Fruit fly (Drosophila melanogaster) whole organism, adult: ENCODE data around the gene Cerk.
A peak's percentile ranks its signal among the peaks of the same experiment; 100 is the strongest.

Experiments used
- CG11617 ChIP-seq: fragments of 200-800 bp; sonication (Bioruptor generic); optimal IDR thresholded peaks from 2 replicates; lab custom pipeline; 2017; ENCODE audit warnings: mild to moderate bottlenecking, missing biosample characterization, missing genetic modification reagents, missing genetic modification characterization
- CG12768 ChIP-seq: fragments of 200-800 bp; sonication (Bioruptor generic); optimal IDR thresholded peaks from 2 replicates; lab custom pipeline; 2017; ENCODE audit warnings: missing biosample characterization, missing genetic modification characterization, mild to moderate bottlenecking, moderate library complexity, missing genetic modification reagents
- CG14711 ChIP-seq: fragments of 200-800 bp; sonication (Bioruptor generic); optimal IDR thresholded peaks from 2 replicates; lab custom pipeline; 2018; ENCODE audit warnings: missing biosample characterization, mild to moderate bottlenecking, missing genetic modification characterization, moderate library complexity
- CG1620 ChIP-seq: fragments of 200-800 bp; sonication (Bioruptor generic); optimal IDR thresholded peaks from 2 replicates; lab custom pipeline; 2016; ENCODE audit warnings: missing biosample characterization, missing genetic modification characterization
- CG33017 ChIP-seq: fragments of 200-800 bp; sonication (Bioruptor generic); optimal IDR thresholded peaks from 2 replicates; lab custom pipeline; 2018; ENCODE audit warnings: missing biosample characterization, mild to moderate bottlenecking, missing genetic modification characterization, moderate library complexity
- CG5204 ChIP-seq: fragments of 200-800 bp; sonication (Bioruptor generic); optimal IDR thresholded peaks from 2 replicates; lab custom pipeline; 2016; ENCODE audit warnings: missing biosample characterization, missing genetic modification characterization
- CG7045 ChIP-seq: fragments of 200-800 bp; sonication (Bioruptor generic); optimal IDR thresholded peaks from 2 replicates; lab custom pipeline; 2017; ENCODE audit warnings: missing biosample characterization, mild to moderate bottlenecking, missing genetic modification characterization
- CG7101 ChIP-seq: fragments of 200-800 bp; sonication (Bioruptor generic); optimal IDR thresholded peaks from 2 replicates; lab custom pipeline; 2018; ENCODE audit warnings: missing biosample characterization, mild to moderate bottlenecking, missing genetic modification characterization, moderate library complexity
- Clk ChIP-seq: fragments of 200-800 bp; sonication (Bioruptor generic); optimal IDR thresholded peaks from 2 replicates; lab custom pipeline; 2017; ENCODE audit warnings: missing biosample characterization, missing genetic modification characterization
- Crg-1 ChIP-seq: fragments of 200-800 bp; sonication (Bioruptor generic); optimal IDR thresholded peaks from 2 replicates; lab custom pipeline; 2016; ENCODE audit warnings: missing biosample characterization, missing genetic modification characterization
- Hr96 ChIP-seq: fragments of 200-800 bp; sonication (Bioruptor generic); optimal IDR thresholded peaks from 2 replicates; lab custom pipeline; 2016; ENCODE audit warnings: missing biosample characterization, missing genetic modification characterization
- Mnt ChIP-seq: fragments of 200-800 bp; sonication (Bioruptor generic); optimal IDR thresholded peaks from 2 replicates; lab custom pipeline; 2016; ENCODE audit warnings: missing biosample characterization, mild to moderate bottlenecking, missing genetic modification characterization
- bab1 ChIP-seq: fragments of 200-800 bp; sonication (Bioruptor generic); optimal IDR thresholded peaks from 3 replicates; lab custom pipeline; 2019; ENCODE audit warnings: missing biosample characterization, mild to moderate bottlenecking, missing genetic modification characterization, moderate library complexity
- cic ChIP-seq: fragments of 200-800 bp; sonication (Bioruptor generic); optimal IDR thresholded peaks from 2 replicates; lab custom pipeline; 2017; ENCODE audit warnings: missing biosample characterization, mild to moderate bottlenecking, missing genetic modification characterization, moderate library complexity
- cnc ChIP-seq, 2 experiments: fragments of >200 bp; optimal IDR thresholded peaks; 2 replicates each; lab custom pipeline; 2017
- kay ChIP-seq: fragments of 200-800 bp; sonication (Bioruptor generic); peaks from one replicate; lab custom pipeline; 2016; ENCODE audit warnings: missing biosample characterization, missing genetic modification characterization, borderline replicate concordance
- ovo ChIP-seq: fragments of 200-800 bp; sonication (Bioruptor generic); optimal IDR thresholded peaks from 2 replicates; lab custom pipeline; 2016; ENCODE audit warnings: missing biosample characterization, missing genetic modification characterization
- pad ChIP-seq: fragments of 200-800 bp; sonication (Bioruptor generic); optimal IDR thresholded peaks from 3 replicates; lab custom pipeline; 2017; ENCODE audit warnings: missing biosample characterization, missing genetic modification characterization, mild to moderate bottlenecking, moderate library complexity, missing genetic modification reagents
- tj ChIP-seq: fragments of 200-800 bp; sonication (Bioruptor generic); optimal IDR thresholded peaks from 3 replicates; lab custom pipeline; 2017; ENCODE audit warnings: missing biosample characterization, mild to moderate bottlenecking, missing genetic modification characterization, moderate library complexity
- toe ChIP-seq: fragments of 200-800 bp; sonication (Bioruptor generic); optimal IDR thresholded peaks from 2 replicates; lab custom pipeline; 2016; ENCODE audit warnings: missing biosample characterization, missing genetic modification characterization

The Cerk gene

DNA sequence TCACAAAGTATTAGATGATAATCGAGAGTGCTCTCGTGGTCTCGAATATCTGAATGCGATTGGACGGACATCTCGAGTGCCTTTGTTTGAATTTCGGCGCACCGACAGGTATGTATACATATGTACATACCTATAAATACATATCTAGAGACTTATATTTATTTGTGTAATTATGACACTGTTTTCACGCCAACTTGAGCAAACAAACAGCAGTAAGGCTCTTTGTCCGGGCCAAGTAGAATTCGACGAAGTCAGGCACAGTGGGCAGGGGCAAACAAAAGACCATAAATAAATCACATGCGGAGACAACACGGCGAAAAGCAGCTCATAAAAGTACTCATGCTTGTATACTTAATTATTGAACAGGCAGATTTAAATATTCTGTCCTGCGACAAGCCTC lies 47.4 kb downstream of the Cerk start:
- no peak for TF ChIP-seq CG1620
- TF ChIP-seq toe, result no peak
- no peak for TF ChIP-seq CG12768 (GFP tag; lab: Kevin White, UChicago)

DNA sequence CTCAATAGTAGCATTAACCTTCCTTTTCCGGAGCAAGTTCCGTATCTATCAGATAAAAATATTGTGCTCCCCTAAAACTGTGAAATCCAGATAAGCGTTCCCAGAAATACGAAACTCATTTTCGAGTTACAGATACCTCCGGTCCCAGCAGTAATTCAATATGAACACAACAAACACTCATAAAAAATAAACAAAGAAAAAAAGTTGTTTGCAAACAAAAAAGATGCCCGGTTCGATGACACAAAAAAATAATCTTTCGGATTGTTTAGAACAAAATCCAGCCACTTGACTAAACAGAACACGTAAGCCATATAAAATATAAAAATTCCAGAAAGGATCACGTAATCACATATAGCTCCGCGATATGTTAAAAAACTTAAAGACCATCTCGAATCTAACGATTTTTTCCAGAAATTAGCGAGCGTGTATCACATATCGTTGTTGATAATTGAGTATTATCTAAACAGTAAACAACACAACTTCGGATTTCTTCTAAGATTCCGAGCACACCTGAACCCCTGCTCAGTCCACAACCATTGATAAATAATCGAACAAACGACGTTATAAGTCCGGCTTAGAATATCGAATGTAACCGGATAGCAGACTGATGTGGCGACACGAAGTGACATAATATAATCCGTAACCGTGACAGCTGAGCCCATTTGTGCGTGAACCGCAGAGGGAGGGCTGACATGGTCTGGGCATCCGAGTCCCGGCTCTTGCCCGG lies 48.9 kb downstream of the Cerk start:
- TF ChIP-seq CG33017 (tag; lab: Kevin White, UChicago) (no peak), CG11617 (GFP tag; lab: Kevin White, UChicago) (no peak), CG12768 (GFP tag; lab: Kevin White, UChicago) (no peak), ovo (GFP tag; lab: Kevin White, UChicago) (peak; percentile 24)

DNA sequence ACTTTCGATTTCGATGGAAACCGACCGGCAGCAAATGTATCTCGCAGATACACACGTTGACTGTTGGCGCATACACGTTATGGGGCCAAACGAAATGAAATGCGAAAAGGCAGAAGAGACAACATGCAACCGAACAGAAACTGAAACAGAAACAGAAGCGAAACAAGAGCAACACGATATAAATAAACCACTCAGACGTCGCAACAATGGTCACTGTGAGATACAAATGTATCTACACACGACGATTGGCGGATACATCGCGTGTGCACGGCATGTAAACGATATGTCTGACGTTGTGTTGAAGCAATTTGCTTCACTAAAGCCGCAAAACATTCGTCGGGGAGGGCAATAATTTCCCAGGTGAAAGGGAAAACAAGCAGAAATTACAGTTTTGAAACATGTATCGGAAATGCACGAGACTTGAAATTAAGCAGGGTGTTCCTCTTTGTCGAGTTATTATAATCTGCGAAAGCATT lies 50.4 kb downstream of the Cerk start:
- no peak for TF ChIP-seq cic (GFP tag; lab: Kevin White, UChicago)
- TF ChIP-seq CG12768 (GFP tag; lab: Kevin White, UChicago), result no peak
- TF ChIP-seq CG33017 (tag; lab: Kevin White, UChicago), result no peak
- TF ChIP-seq toe, result no peak
- TF ChIP-seq tj (GFP tag; lab: Kevin White, UChicago), result no peak
- TF ChIP-seq Mnt (GFP tag; lab: Kevin White, UChicago), result no peak
- TF ChIP-seq CG11617 (GFP tag; lab: Kevin White, UChicago), result no peak
- TF ChIP-seq CG7101 (tag; lab: Kevin White, UChicago), result no peak
- TF ChIP-seq bab1 (GFP tag; lab: Kevin White, UChicago), result no peak

DNA sequence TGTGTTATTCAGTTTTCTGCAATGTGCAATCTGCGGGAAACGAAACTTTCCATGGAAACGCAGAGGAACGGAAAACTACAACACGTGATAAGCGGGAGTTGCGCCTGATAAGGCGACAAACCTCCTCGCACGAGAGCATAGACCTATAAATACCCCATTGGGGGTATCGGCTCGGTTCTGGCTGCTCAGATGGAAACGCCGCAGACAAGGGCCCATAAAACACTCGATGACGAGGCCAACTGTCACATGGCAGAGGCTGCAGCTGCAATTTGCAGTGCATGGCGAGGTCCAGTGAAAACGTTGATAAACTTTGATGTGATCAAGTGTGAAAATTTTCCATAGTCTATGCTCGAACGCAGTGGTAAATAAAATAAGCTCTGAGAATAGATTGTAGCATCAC lies 51.3 kb downstream of the Cerk start:
- TF ChIP-seq bab1 (GFP tag; lab: Kevin White, UChicago) (no peak), CG11617 (GFP tag; lab: Kevin White, UChicago) (no peak), ovo (GFP tag; lab: Kevin White, UChicago) (no peak), CG7101 (tag; lab: Kevin White, UChicago) (no peak), kay (no peak), CG14711 (no peak), toe (no peak), CG5204 (no peak), pad (GFP tag; lab: Kevin White, UChicago) (no peak), tj (GFP tag; lab: Kevin White, UChicago) (no peak), cnc (optimal IDR thresholded peaks at IDR 0.05; lab: Kevin White, UChicago) (no peak), CG1620 (no peak), CG12768 (GFP tag; lab: Kevin White, UChicago) (no peak), Hr96 (GFP tag; lab: Kevin White, UChicago) (no peak), Clk (GFP tag; lab: Kevin White, UChicago) (no peak), CG7045 (GFP tag; lab: Kevin White, UChicago) (no peak), Mnt (GFP tag; lab: Kevin White, UChicago) (no peak)

DNA sequence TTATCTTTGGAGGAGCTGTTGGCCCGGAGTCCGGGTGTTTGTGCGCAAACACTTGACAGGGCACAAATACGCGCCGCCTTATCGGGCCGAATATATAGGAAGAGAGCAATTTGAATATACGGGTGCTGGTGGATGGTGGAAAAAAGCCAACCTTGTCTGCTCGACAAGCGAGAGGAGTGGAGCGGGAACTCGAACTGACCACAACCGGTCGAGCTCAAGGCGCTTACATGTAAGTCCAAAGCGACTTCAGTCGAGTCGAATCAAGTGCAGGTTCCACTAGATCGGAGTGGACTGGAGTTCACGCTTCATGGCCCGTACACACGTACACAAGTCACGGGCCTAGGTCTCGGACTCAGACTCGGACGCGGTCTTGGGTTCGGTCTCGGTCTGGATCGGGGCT lies 52.2 kb downstream of the Cerk start:
- TF ChIP-seq toe, result no peak
- no peak for TF ChIP-seq Crg-1 (GFP tag; lab: Kevin White, UChicago)
- no peak for TF ChIP-seq kay
- no peak for TF ChIP-seq CG33017 (tag; lab: Kevin White, UChicago)
- no peak for TF ChIP-seq cnc (optimal IDR thresholded peaks at IDR 0.05; lab: Kevin White, UChicago)
- no peak for TF ChIP-seq cic (GFP tag; lab: Kevin White, UChicago)
- no peak for TF ChIP-seq CG7101 (tag; lab: Kevin White, UChicago)
- TF ChIP-seq ovo (GFP tag; lab: Kevin White, UChicago), result no peak
- TF ChIP-seq CG1620, result no peak
- no peak for TF ChIP-seq Hr96 (GFP tag; lab: Kevin White, UChicago)
- no peak for TF ChIP-seq CG7045 (GFP tag; lab: Kevin White, UChicago)
- no peak for TF ChIP-seq CG14711
- no peak for TF ChIP-seq CG5204
- TF ChIP-seq Mnt (GFP tag; lab: Kevin White, UChicago), result no peak
- TF ChIP-seq tj (GFP tag; lab: Kevin White, UChicago), result no peak
- TF ChIP-seq bab1 (GFP tag; lab: Kevin White, UChicago), result no peak

DNA sequence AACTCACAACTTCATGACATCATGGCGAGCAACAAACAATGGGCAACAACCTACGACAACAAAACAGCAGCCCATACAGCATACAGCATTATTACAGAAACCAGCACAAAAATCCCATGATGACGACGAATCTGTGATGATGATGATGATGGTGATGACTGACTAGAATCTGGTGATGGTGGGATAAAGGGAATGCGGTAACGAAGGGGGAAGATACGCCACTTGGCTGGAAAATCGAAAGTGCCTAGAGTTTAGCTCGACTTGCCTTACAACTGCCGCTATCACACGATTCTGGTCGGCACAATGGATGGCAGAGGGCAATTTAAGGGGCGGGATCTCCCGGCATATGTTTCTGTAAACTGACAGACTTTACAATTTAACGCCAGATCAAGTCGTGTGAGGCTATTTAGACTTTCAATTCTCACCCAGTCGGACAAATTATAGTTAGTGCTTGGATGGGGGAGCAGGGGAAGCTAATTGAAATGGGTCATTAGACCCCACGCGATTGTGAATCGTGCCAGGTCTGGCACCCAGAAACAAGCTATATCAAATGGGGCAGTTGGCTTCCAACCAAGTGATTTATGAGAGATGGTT lies 53.0 kb downstream of the Cerk start:
- no peak for TF ChIP-seq CG14711
- no peak for TF ChIP-seq CG33017 (tag; lab: Kevin White, UChicago)
- peak; percentile 62 for TF ChIP-seq kay
- peak; percentile 51 for TF ChIP-seq CG12768 (GFP tag; lab: Kevin White, UChicago)
- TF ChIP-seq CG5204, result no peak
- TF ChIP-seq Crg-1 (GFP tag; lab: Kevin White, UChicago), result no peak

DNA sequence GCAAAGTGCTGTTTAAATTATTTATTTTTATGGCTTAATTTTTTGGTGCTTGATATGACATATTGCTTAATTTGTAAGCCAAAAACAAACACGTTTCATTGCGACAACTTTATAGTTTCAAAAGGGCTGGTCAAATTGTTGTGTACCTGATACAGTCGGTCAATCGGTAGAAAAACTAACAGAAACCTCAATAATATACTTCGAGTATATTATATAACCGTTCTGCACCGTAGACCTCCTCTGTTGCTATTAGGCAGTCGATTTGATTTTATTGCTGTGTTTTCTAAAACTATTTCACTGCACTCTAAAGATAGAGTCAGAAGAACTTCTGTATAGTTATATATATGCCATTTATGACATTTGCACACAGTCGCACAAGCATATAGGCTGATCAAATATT lies 57.9 kb downstream of the Cerk start:
- TF ChIP-seq pad (GFP tag; lab: Kevin White, UChicago) (no peak), CG11617 (GFP tag; lab: Kevin White, UChicago) (no peak), kay (peak; percentile 73), Clk (GFP tag; lab: Kevin White, UChicago) (no peak)
